Fruit fly (Drosophila melanogaster) whole organism, pupa: Measurements from ENCODE around the gene ttm2.

Experiments used
- CG10348 ChIP-seq: fragments of 200-800 bp; sonication (Bioruptor generic); IDR thresholded peaks from 2 replicates; pipeline ENCODE4 v1.3.6; 2022; ENCODE audit warnings: missing biosample characterization, missing genetic modification characterization
- CG13204 ChIP-seq: fragments of 200-800 bp; sonication (Bioruptor generic); optimal IDR thresholded peaks from 2 replicates; lab custom pipeline; 2018; ENCODE audit warnings: missing biosample characterization, mild to moderate bottlenecking, missing genetic modification characterization, moderate library complexity
- CG14655 ChIP-seq: fragments of 200-800 bp; sonication (Bioruptor generic); optimal IDR thresholded peaks from 3 replicates; lab custom pipeline; 2017; ENCODE audit warnings: mild to moderate bottlenecking, missing biosample characterization, missing genetic modification reagents, missing genetic modification characterization
- CG15710 ChIP-seq: fragments of 200-800 bp; sonication (Bioruptor generic); optimal IDR thresholded peaks from 2 replicates; lab custom pipeline; 2018; ENCODE audit warnings: missing biosample characterization, mild to moderate bottlenecking, missing genetic modification characterization, moderate library complexity
- CG34367 ChIP-seq: fragments of 200-800 bp; sonication (Bioruptor generic); optimal IDR thresholded peaks from 2 replicates; lab custom pipeline; 2018; ENCODE audit warnings: missing biosample characterization, mild to moderate bottlenecking, missing genetic modification characterization
- CG4496 ChIP-seq: fragments of 200-800 bp; sonication (Bioruptor generic); IDR thresholded peaks from 3 replicates; pipeline ENCODE4 v1.3.6; 2022; ENCODE audit warnings: missing biosample characterization, missing genetic modification characterization
- CG8301 ChIP-seq: fragments of 200-800 bp; sonication (Bioruptor generic); optimal IDR thresholded peaks from 2 replicates; lab custom pipeline; 2018; ENCODE audit warnings: missing biosample characterization, mild to moderate bottlenecking, missing genetic modification characterization
- EcR ChIP-seq: fragments of 200-800 bp; sonication (Bioruptor generic); optimal IDR thresholded peaks from 3 replicates; lab custom pipeline; 2019; ENCODE audit warnings: missing biosample characterization, missing genetic modification characterization, mild to moderate bottlenecking, moderate library complexity, missing genetic modification reagents
- Ets98B ChIP-seq: fragments of 200-800 bp; sonication (Bioruptor generic); IDR thresholded peaks from 2 replicates; pipeline ENCODE4 v1.3.6; 2022; ENCODE audit warnings: missing biosample characterization, missing genetic modification characterization
- gl ChIP-seq: fragments of 200-800 bp; sonication (Bioruptor generic); optimal IDR thresholded peaks from 2 replicates; lab custom pipeline; 2018; ENCODE audit warnings: missing biosample characterization, mild to moderate bottlenecking, missing genetic modification characterization
- rn ChIP-seq: fragments of 200-800 bp; sonication (Bioruptor generic); IDR thresholded peaks from 2 replicates; pipeline ENCODE4 v1.3.6; 2022; ENCODE audit warnings: missing biosample characterization, missing genetic modification characterization

DNA sequence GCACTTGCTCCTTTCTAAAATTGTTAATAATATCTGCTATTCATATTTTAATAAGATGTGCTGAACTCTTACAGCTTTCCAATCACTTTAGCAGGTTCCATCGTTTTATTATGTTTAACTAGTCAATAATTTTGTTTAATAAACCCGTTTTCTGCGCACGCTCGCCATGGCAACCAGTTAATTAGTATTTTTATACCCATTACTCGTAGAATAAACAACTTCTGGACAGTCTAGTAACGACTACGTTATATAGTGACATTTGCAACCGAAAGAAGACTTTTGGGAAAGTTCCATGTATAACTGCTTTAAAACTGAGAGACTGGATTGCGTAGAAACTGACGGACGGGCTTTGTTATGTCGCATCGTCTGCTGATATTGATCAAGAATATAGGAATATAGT is 41.7 kb upstream of the ttm2 start, which contains the start of gene CG34453:
- no peak for TF ChIP-seq CG10348 (GFP tag; lab: Robert Waterston, UW)
- TF ChIP-seq gl: no peak
- TF ChIP-seq rn: no peak
- no peak for TF ChIP-seq CG13204
- TF ChIP-seq EcR (GFP tag; lab: Kevin White, UChicago): no peak
- no peak for TF ChIP-seq CG14655
- no peak for TF ChIP-seq Ets98B (GFP tag; lab: Robert Waterston, UW)
- no peak for TF ChIP-seq CG8301 (tag; lab: Kevin White, UChicago)
- no peak for TF ChIP-seq CG34367 (tag; lab: Kevin White, UChicago)
- no peak for TF ChIP-seq CG4496 (GFP tag; lab: Robert Waterston, UW)
- no peak for TF ChIP-seq CG15710 (tag; lab: Kevin White, UChicago)
